Worm (Caenorhabditis elegans) whole organism, L1 larva: Measurements from ENCODE around the gene F21D9.4.

Source experiments
- C04F5.9 ChIP-seq: sonication (generic microtip); optimal IDR thresholded peaks from 2 replicates; lab custom pipeline; 2016; ENCODE audit warnings: missing genetic modification characterization, missing compliant biosample characterization
- C16A3.4 ChIP-seq: fragments of 150-350 bp; optimal IDR thresholded peaks from 2 replicates; lab custom pipeline; 2014; ENCODE audit warnings: missing biosample characterization, missing genetic modification characterization
- F16B12.6 ChIP-seq: fragments of 150-350 bp; optimal IDR thresholded peaks from 2 replicates; lab custom pipeline; 2014; ENCODE audit warnings: missing biosample characterization, missing genetic modification characterization
- Y116A8C.19 ChIP-seq: sonication (generic microtip); optimal IDR thresholded peaks from 2 replicates; lab custom pipeline; 2016; ENCODE audit warnings: missing compliant biosample characterization, missing genetic modification characterization, borderline replicate concordance
- aha-1 ChIP-seq: fragments of 150-350 bp; optimal IDR thresholded peaks from 2 replicates; lab custom pipeline; 2014; ENCODE audit warnings: missing biosample characterization, missing genetic modification characterization
- blmp-1 ChIP-seq: fragments of 150-350 bp; optimal IDR thresholded peaks from 2 replicates; lab custom pipeline; 2014; ENCODE audit warnings: missing biosample characterization, missing genetic modification characterization
- dsc-1 ChIP-seq: sonication (generic microtip); optimal IDR thresholded peaks from 2 replicates; lab custom pipeline; 2016; ENCODE audit warnings: mild to moderate bottlenecking, missing genetic modification characterization, missing compliant biosample characterization
- efl-1 ChIP-seq, 4 experiments: fragments of 150-350 bp; optimal IDR thresholded peaks in 3 of 4; peaks in 1 of 4; 1 replicate in 1 of 4; 2 replicates in 3 of 4; lab custom pipeline; 2014; ENCODE audit warnings: missing biosample characterization in 2 of 4, missing genetic modification characterization in 2 of 4, missing genetic modification reagents in 2 of 4
- efl-3 ChIP-seq: fragments of 200-800 bp; sonication (Bioruptor generic); optimal IDR thresholded peaks from 2 replicates; lab custom pipeline; 2018; ENCODE audit warnings: mild to moderate bottlenecking, missing genetic modification characterization, missing compliant biosample characterization
- egl-27 ChIP-seq, 2 experiments: fragments of 150-350 bp in 1 of 2; sonication (generic microtip); optimal IDR thresholded peaks; 3 replicates each; lab custom pipeline; 2017 to 2018; ENCODE audit warnings: missing biosample characterization in 2 of 2, missing genetic modification characterization in 2 of 2, missing genetic modification reagents in 2 of 2
- elt-2 ChIP-seq: sonication (generic microtip); optimal IDR thresholded peaks from 2 replicates; lab custom pipeline; 2016; ENCODE audit warnings: missing genetic modification characterization, mild to moderate bottlenecking, inconsistent platforms, missing compliant biosample characterization, missing genetic modification reagents
- elt-3 ChIP-seq, 6 experiments: fragments of 150-350 bp in 1 of 6; sonication (generic microtip); optimal IDR thresholded peaks; 2 replicates each; lab custom pipeline; 2017 to 2018; ENCODE audit warnings: missing biosample characterization in 6 of 6, missing genetic modification characterization in 6 of 6, inconsistent platforms in 1 of 6
- fos-1 ChIP-seq: fragments of 150-350 bp; optimal IDR thresholded peaks from 2 replicates; lab custom pipeline; 2014; ENCODE audit warnings: missing biosample characterization, missing genetic modification characterization
- grh-1 ChIP-seq: fragments of 200-800 bp; sonication (Bioruptor generic); IDR thresholded peaks from 2 replicates; pipeline ENCODE4 v1.3.6; 2022; ENCODE audit warnings: missing genetic modification reagents, missing genetic modification characterization, missing compliant biosample characterization
- irx-1 ChIP-seq: sonication (generic microtip); optimal IDR thresholded peaks from 2 replicates; lab custom pipeline; 2016; ENCODE audit warnings: missing genetic modification characterization, missing compliant biosample characterization
- jun-1 ChIP-seq: fragments of 150-350 bp; optimal IDR thresholded peaks from 2 replicates; lab custom pipeline; 2014; ENCODE audit warnings: missing biosample characterization, missing genetic modification reagents, missing genetic modification characterization
- lin-35 ChIP-seq, 2 experiments: fragments of 150-350 bp; optimal IDR thresholded peaks; 2 replicates each; lab custom pipeline; 2014; ENCODE audit warnings: missing biosample characterization in 2 of 2, missing genetic modification characterization in 2 of 2, missing genetic modification reagents in 2 of 2
- mab-9 ChIP-seq: fragments of 200-800 bp; sonication (Bioruptor generic); IDR thresholded peaks from 2 replicates; pipeline ENCODE4 v1.3.6; 2022; ENCODE audit warnings: missing genetic modification reagents, missing genetic modification characterization, missing compliant biosample characterization
- mdl-1 ChIP-seq, 2 experiments: fragments of 150-350 bp; optimal IDR thresholded peaks; 2 replicates each; lab custom pipeline; 2014 to 2017; ENCODE audit warnings: missing biosample characterization in 2 of 2, missing genetic modification characterization in 2 of 2, inconsistent platforms in 1 of 2
- mef-2 ChIP-seq: fragments of 150-350 bp; optimal IDR thresholded peaks from 2 replicates; lab custom pipeline; 2014; ENCODE audit warnings: missing biosample characterization, missing genetic modification characterization
- nhr-19 ChIP-seq: fragments of 200-800 bp; sonication (Bioruptor generic); conservative IDR thresholded peaks from 2 replicates; pipeline ENCODE4 v1.3.6; 2022; ENCODE audit warnings: missing genetic modification characterization, missing compliant biosample characterization
- nhr-20 ChIP-seq: sonication (generic microtip); optimal IDR thresholded peaks from 2 replicates; lab custom pipeline; 2016; ENCODE audit warnings: mild to moderate bottlenecking, missing genetic modification characterization, missing compliant biosample characterization
- nhr-237 ChIP-seq: fragments of 150-350 bp; optimal IDR thresholded peaks from 2 replicates; lab custom pipeline; 2014; ENCODE audit warnings: missing biosample characterization, missing genetic modification characterization
- nhr-28 ChIP-seq: fragments of 150-350 bp; optimal IDR thresholded peaks from 2 replicates; lab custom pipeline; 2014; ENCODE audit warnings: missing biosample characterization, missing genetic modification characterization
- nhr-85 ChIP-seq: sonication (generic microtip); peaks from one replicate; lab custom pipeline; 2016; ENCODE audit warnings: missing genetic modification characterization, inconsistent platforms, missing compliant biosample characterization
- nhr-90 ChIP-seq: sonication (generic microtip); optimal IDR thresholded peaks from 2 replicates; lab custom pipeline; 2016; ENCODE audit warnings: mild to moderate bottlenecking, missing genetic modification characterization, missing compliant biosample characterization; ENCODE audit not compliant: poor library complexity
- pag-3 ChIP-seq: sonication (generic microtip); optimal IDR thresholded peaks from 2 replicates; lab custom pipeline; 2017; ENCODE audit warnings: missing genetic modification characterization, mild to moderate bottlenecking, missing compliant biosample characterization, antibody characterized with exemption, borderline replicate concordance; ENCODE audit not compliant: insufficient read depth
- rnt-1 ChIP-seq: sonication (generic microtip); optimal IDR thresholded peaks from 2 replicates; lab custom pipeline; 2016; ENCODE audit warnings: mild to moderate bottlenecking, missing genetic modification characterization, moderate library complexity, missing compliant biosample characterization
- skn-1 ChIP-seq: fragments of 150-350 bp; optimal IDR thresholded peaks from 2 replicates; lab custom pipeline; 2014; ENCODE audit warnings: missing biosample characterization, missing genetic modification characterization
- sox-4 ChIP-seq: sonication (generic microtip); optimal IDR thresholded peaks from 2 replicates; lab custom pipeline; 2016; ENCODE audit warnings: missing genetic modification characterization, missing compliant biosample characterization
- sptf-1 ChIP-seq: fragments of 150-350 bp; optimal IDR thresholded peaks from 2 replicates; lab custom pipeline; 2014; ENCODE audit warnings: missing biosample characterization, missing genetic modification characterization
- tbx-2 ChIP-seq: sonication (generic microtip); optimal IDR thresholded peaks from 2 replicates; lab custom pipeline; 2016; ENCODE audit warnings: missing genetic modification characterization, missing compliant biosample characterization
- tlp-1 ChIP-seq: fragments of 150-350 bp; optimal IDR thresholded peaks from 2 replicates; lab custom pipeline; 2014; ENCODE audit warnings: missing biosample characterization, missing genetic modification characterization
- unc-30 ChIP-seq: sonication (generic microtip); optimal IDR thresholded peaks from 2 replicates; lab custom pipeline; 2017; ENCODE audit warnings: missing biosample characterization, missing genetic modification characterization
- unc-86 ChIP-seq: sonication (generic microtip); optimal IDR thresholded peaks from 2 replicates; lab custom pipeline; 2016; ENCODE audit warnings: missing genetic modification characterization, missing compliant biosample characterization
- zip-4 ChIP-seq: fragments of 200-800 bp; sonication (Bioruptor generic); optimal IDR thresholded peaks from 2 replicates; lab custom pipeline; 2018; ENCODE audit warnings: mild to moderate bottlenecking, missing genetic modification characterization, moderate library complexity, missing compliant biosample characterization

F21D9.4 gene

DNA sequence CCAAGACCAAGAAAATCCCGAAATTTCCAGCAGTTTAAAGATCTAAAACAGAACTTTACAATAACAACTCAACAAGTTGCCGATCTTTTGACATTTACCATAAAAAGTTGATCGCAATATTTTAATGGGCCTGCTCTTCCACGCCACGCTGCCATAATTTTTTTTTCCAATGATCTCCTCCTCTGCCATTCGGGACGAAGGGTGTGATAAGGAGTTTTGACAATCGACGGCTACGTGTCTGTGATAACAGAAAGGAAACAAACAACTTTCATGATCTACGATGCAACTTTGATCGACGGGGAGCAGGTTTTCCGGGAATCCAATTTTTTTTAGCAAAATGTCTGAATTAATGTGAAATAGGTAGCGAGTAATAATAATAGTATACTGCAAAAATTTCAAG lies 46.7 kb upstream of the F21D9.4 start:
- TF ChIP-seq sptf-1 (tag; lab: Kevin White, UChicago) = no peak
- TF ChIP-seq lin-35 (GFP tag; optimal IDR thresholded peaks at IDR 0.05; lab: Kevin White, UChicago) = peak in 1 of 2 experiments; percentile 38
- no peak for TF ChIP-seq sox-4 (tag; lab: Kevin White, UChicago)
- no peak for TF ChIP-seq pag-3 (tag; lab: Kevin White, UChicago)
- TF ChIP-seq irx-1 (tag; lab: Kevin White, UChicago) = no peak
- peak; percentile 70 for TF ChIP-seq elt-2 (tag; lab: Kevin White, UChicago)
- TF ChIP-seq, all 84 proteins: peak for 2

DNA sequence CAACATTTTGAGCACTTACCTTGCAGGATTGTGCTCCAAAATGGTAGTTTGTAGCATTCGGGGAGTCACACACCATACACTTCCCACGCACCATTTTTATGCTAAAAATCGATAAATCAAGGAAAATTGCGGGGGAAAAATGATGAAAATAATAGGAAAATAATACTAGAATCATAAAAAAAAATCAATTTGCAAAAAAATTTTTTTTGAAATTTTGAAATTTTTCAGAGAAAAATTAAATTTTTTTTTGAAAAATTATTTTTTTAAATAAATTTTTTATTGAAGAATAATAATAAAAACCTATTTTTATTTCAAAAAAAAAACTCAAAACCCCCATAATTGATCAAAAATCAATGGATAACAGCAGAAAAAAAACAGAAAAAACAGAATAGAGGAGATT lies 41.8 kb upstream of the F21D9.4 start, which contains the start of gene nhr-79:
TSS of gene nhr-79 (minus strand) at position 101 of the 400 bp plus-strand sequence.
- no peak for TF ChIP-seq rnt-1 (tag; lab: Kevin White, UChicago)
- no peak for TF ChIP-seq aha-1 (tag; lab: Kevin White, UChicago)
- no peak for TF ChIP-seq pag-3 (tag; lab: Kevin White, UChicago)
- no peak for TF ChIP-seq zip-4
- no peak for TF ChIP-seq skn-1 (tag; lab: Kevin White, UChicago)
- no peak for TF ChIP-seq nhr-19
- TF ChIP-seq tlp-1 (tag; lab: Kevin White, UChicago) = no peak
- no peak for TF ChIP-seq nhr-28 (tag; lab: Kevin White, UChicago)
- TF ChIP-seq C04F5.9 = no peak

- peak in 1 of 2 experiments; percentile 51 for TF ChIP-seq lin-35 (GFP tag; optimal IDR thresholded peaks at IDR 0.05; lab: Kevin White, UChicago)
- no peak for TF ChIP-seq efl-1 (optimal IDR thresholded peaks at IDR 0.05; lab: Kevin White, UChicago)
- TF ChIP-seq efl-1 (GFP tag; optimal IDR thresholded peaks at IDR 0.05 in 1 of 2; lab: Kevin White, UChicago) = peak in 1 of 2 experiments; percentile 2
- peak in 1 of 2 experiments; percentile 6 for TF ChIP-seq mdl-1 (tag; optimal IDR thresholded peaks at IDR 0.05; lab: Kevin White, UChicago)
- no peak for TF ChIP-seq F16B12.6 (tag; lab: Kevin White, UChicago)
- TF ChIP-seq nhr-90 = peak; percentile 4
- TF ChIP-seq unc-30 (tag; lab: Kevin White, UChicago) = no peak
- TF ChIP-seq nhr-85 (tag; lab: Kevin White, UChicago) = peak; percentile 43
- TF ChIP-seq elt-3 (tag; optimal IDR thresholded peaks at IDR 0.05; lab: Kevin White, UChicago) = peak in 1 of 6 experiments; percentile 20
- peak; percentile 24 for TF ChIP-seq nhr-19
- no peak for TF ChIP-seq nhr-237 (tag; lab: Kevin White, UChicago)
- peak; percentile 72 for TF ChIP-seq elt-2 (tag; lab: Kevin White, UChicago)
- TF ChIP-seq jun-1 (tag; lab: Kevin White, UChicago) = no peak
- peak; percentile 6 for TF ChIP-seq blmp-1 (tag; lab: Kevin White, UChicago)
- peak; percentile 68 for TF ChIP-seq nhr-20 (tag; lab: Kevin White, UChicago)
- TF ChIP-seq C16A3.4 = no peak
- TF ChIP-seq, all 84 proteins: peak for 10
These were observed 41.3 kb upstream of the F21D9.4 start for ce11 chrV:19212354-19212753.

ce11 chrV:19217104-19217503 lies 36.5 kb upstream of the F21D9.4 start, which contains the start of gene srr-2:
Gene srr-2 (minus strand): TSS chrV:19217176.
- TF ChIP-seq jun-1 (tag; lab: Kevin White, UChicago) (no peak), elt-2 (tag; lab: Kevin White, UChicago) (peak; percentile 17), grh-1 (GFP tag; lab: Robert Waterston, UW) (no peak), unc-86 (tag; lab: Kevin White, UChicago) (no peak)

DNA sequence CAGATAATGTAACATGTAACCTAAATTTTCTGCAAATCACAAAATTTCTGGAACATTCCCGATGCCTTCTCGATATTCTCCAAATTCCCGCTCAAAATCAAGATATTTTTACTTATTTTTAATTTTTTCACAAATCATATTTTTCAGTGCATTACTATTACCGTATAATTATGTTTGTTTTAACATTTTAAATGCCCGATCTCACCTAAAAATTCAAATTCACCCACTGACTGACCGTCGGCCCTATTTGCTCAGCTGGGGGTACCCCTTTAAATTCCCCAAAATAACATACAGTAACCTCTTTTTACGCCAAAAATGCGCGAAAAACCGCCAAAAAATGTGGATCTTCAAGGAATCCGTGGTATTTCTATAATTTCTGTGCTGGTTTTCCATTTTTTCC lies 35.9 kb upstream of the F21D9.4 start, which contains the start of gene oac-49:
TSS of gene oac-49 (plus strand) at position 301 of the 400 bp plus-strand sequence.
- TF ChIP-seq mab-9 (GFP tag; lab: Robert Waterston, UW) = no peak
- no peak for TF ChIP-seq nhr-28 (tag; lab: Kevin White, UChicago)
- no peak for TF ChIP-seq Y116A8C.19 (tag; lab: Kevin White, UChicago)
- TF ChIP-seq mef-2 (tag; lab: Kevin White, UChicago) = no peak
- no peak for TF ChIP-seq dsc-1
- TF ChIP-seq tbx-2 = no peak
- no peak for TF ChIP-seq efl-3 (GFP tag; lab: Kevin White, UChicago)
- TF ChIP-seq egl-27 (tag; optimal IDR thresholded peaks at IDR 0.05; lab: Kevin White, UChicago) = no peak
- TF ChIP-seq unc-86 (tag; lab: Kevin White, UChicago) = no peak
- TF ChIP-seq fos-1 = no peak
